Worm (Caenorhabditis elegans) whole organism, L3 larva: ENCODE results near the gene T05H4.3.

Source experiments
- ama-1 ChIP-seq: fragments of 150-350 bp; optimal IDR thresholded peaks from 2 replicates; lab custom pipeline; 2018
- elt-1 ChIP-seq: fragments of 150-350 bp; optimal IDR thresholded peaks from 2 replicates; lab custom pipeline; 2014; ENCODE audit warnings: missing biosample characterization, missing genetic modification characterization
- mml-1 ChIP-seq: fragments of 150-350 bp; sonication (generic microtip); optimal IDR thresholded peaks from 3 replicates; lab custom pipeline; 2014; ENCODE audit warnings: missing biosample characterization, missing genetic modification characterization
- nhr-12 ChIP-seq: fragments of 150-350 bp; optimal IDR thresholded peaks from 2 replicates; lab custom pipeline; 2014; ENCODE audit warnings: missing biosample characterization, missing genetic modification characterization
- nhr-25 ChIP-seq: sonication (generic microtip); optimal IDR thresholded peaks from 2 replicates; lab custom pipeline; 2017; ENCODE audit warnings: missing biosample characterization, missing genetic modification characterization
- nhr-76 ChIP-seq: fragments of 150-350 bp; sonication (generic microtip); optimal IDR thresholded peaks from 5 replicates; lab custom pipeline; 2014; ENCODE audit warnings: missing biosample characterization, missing genetic modification characterization
- unc-62 ChIP-seq: fragments of 150-350 bp; sonication (generic microtip); optimal IDR thresholded peaks from 4 replicates; lab custom pipeline; 2014; ENCODE audit warnings: missing biosample characterization, missing genetic modification reagents, missing genetic modification characterization

ce11 chrV:6438601-6439000 lies 3.5 kb upstream of the T05H4.3 start, which contains the start of gene T05H4.4:
- no peak for TF ChIP-seq ama-1 (lab: Kevin White, UChicago)
- TF ChIP-seq mml-1 (tag; lab: Kevin White, UChicago), result no peak
- TF ChIP-seq elt-1 (tag; lab: Kevin White, UChicago), result no peak
- no peak for TF ChIP-seq nhr-12 (tag; lab: Kevin White, UChicago)
- no peak for TF ChIP-seq unc-62
- TF ChIP-seq nhr-25 (tag; lab: Kevin White, UChicago), result no peak
- TF ChIP-seq nhr-76 (tag; lab: Kevin White, UChicago), result no peak
